Fruit fly (Drosophila melanogaster) whole organism, embryonic: ENCODE measurements around the gene ACXB.

Experiments
- Adf1 ChIP-seq: fragments of 200-800 bp; sonication (Bioruptor generic); IDR thresholded peaks from 2 replicates; pipeline ENCODE4 v1.3.6; 2022; ENCODE audit warnings: missing biosample characterization, missing genetic modification characterization
- CG10267 ChIP-seq: fragments of 200-800 bp; sonication (Bioruptor generic); optimal IDR thresholded peaks from 2 replicates; lab custom pipeline; 2018; ENCODE audit warnings: missing biosample characterization, mild to moderate bottlenecking, missing genetic modification characterization, moderate library complexity
- CG10321 ChIP-seq: fragments of 200-800 bp; sonication (Bioruptor generic); IDR thresholded peaks from 2 replicates; pipeline ENCODE4 v1.3.6; 2022; ENCODE audit warnings: missing biosample characterization, missing genetic modification characterization
- CG13624 ChIP-seq: fragments of 200-800 bp; sonication (Bioruptor generic); optimal IDR thresholded peaks from 2 replicates; lab custom pipeline; 2016; ENCODE audit warnings: missing biosample characterization, missing genetic modification characterization
- CG15011 ChIP-seq: fragments of 200-800 bp; sonication (Bioruptor generic); optimal IDR thresholded peaks from 3 replicates; lab custom pipeline; 2018; ENCODE audit warnings: missing biosample characterization, mild to moderate bottlenecking, missing genetic modification characterization
- CG1602 ChIP-seq: fragments of 200-800 bp; sonication (Bioruptor generic); optimal IDR thresholded peaks from 3 replicates; lab custom pipeline; 2016; ENCODE audit warnings: missing biosample characterization, missing genetic modification characterization
- CG17912 ChIP-seq: fragments of 200-800 bp; sonication (Bioruptor generic); optimal IDR thresholded peaks from 2 replicates; lab custom pipeline; 2018; ENCODE audit warnings: missing biosample characterization, mild to moderate bottlenecking, missing genetic modification characterization
- CG2120 ChIP-seq: fragments of 200-800 bp; sonication (Bioruptor generic); optimal IDR thresholded peaks from 3 replicates; lab custom pipeline; 2016; ENCODE audit warnings: missing biosample characterization, missing genetic modification characterization
- CG2678 ChIP-seq: fragments of 200-800 bp; sonication (Bioruptor generic); optimal IDR thresholded peaks from 3 replicates; lab custom pipeline; 2019; ENCODE audit warnings: missing biosample characterization, mild to moderate bottlenecking, missing genetic modification characterization, moderate library complexity
- CG30431 ChIP-seq: fragments of 200-800 bp; sonication (Bioruptor generic); optimal IDR thresholded peaks from 2 replicates; lab custom pipeline; 2017; ENCODE audit warnings: missing biosample characterization, missing genetic modification characterization
- CG31224 ChIP-seq: fragments of 200-800 bp; sonication (Bioruptor generic); IDR thresholded peaks from 2 replicates; pipeline ENCODE4 v1.3.6; 2022; ENCODE audit warnings: missing biosample characterization, missing genetic modification characterization
- CG32767 ChIP-seq: fragments of 200-800 bp; sonication (Bioruptor generic); IDR thresholded peaks from 2 replicates; pipeline ENCODE4 v1.3.6; 2022; ENCODE audit warnings: missing biosample characterization, missing genetic modification characterization
- CG32772 ChIP-seq: fragments of 200-800 bp; sonication (Bioruptor generic); IDR thresholded peaks from 2 replicates; pipeline ENCODE4 v1.3.6; 2022; ENCODE audit warnings: missing biosample characterization, missing genetic modification characterization
- CG4360 ChIP-seq: fragments of 200-800 bp; sonication (Bioruptor generic); IDR thresholded peaks from 2 replicates; pipeline ENCODE4 v1.3.6; 2022; ENCODE audit warnings: missing biosample characterization, missing genetic modification characterization
- CG43689 ChIP-seq: fragments of 200-800 bp; sonication (Bioruptor generic); IDR thresholded peaks from 2 replicates; pipeline ENCODE4 v1.3.6; 2022; ENCODE audit warnings: missing biosample characterization, missing genetic modification characterization
- CG7556 ChIP-seq: fragments of 200-800 bp; sonication (Bioruptor generic); optimal IDR thresholded peaks from 2 replicates; lab custom pipeline; 2017; ENCODE audit warnings: missing biosample characterization, mild to moderate bottlenecking, missing genetic modification characterization
- CG9215 ChIP-seq: fragments of 200-800 bp; sonication (Bioruptor generic); IDR thresholded peaks from 2 replicates; pipeline ENCODE4 v1.3.6; 2022; ENCODE audit warnings: missing biosample characterization, missing genetic modification characterization
- CG9437 ChIP-seq: fragments of 200-800 bp; sonication (Bioruptor generic); optimal IDR thresholded peaks from 2 replicates; lab custom pipeline; 2018; ENCODE audit warnings: missing biosample characterization, mild to moderate bottlenecking, missing genetic modification characterization
- D19A ChIP-seq: fragments of 200-800 bp; optimal IDR thresholded peaks from 3 replicates; lab custom pipeline; 2019; ENCODE audit warnings: missing biosample characterization, mild to moderate bottlenecking, missing genetic modification characterization, moderate library complexity
- Doc2 ChIP-seq: fragments of 200-800 bp; sonication (Bioruptor generic); IDR thresholded peaks from 2 replicates; pipeline ENCODE4 v1.3.6; 2022; ENCODE audit warnings: missing biosample characterization, missing genetic modification characterization
- Dref ChIP-seq: fragments of 200-800 bp; sonication (Bioruptor generic); IDR thresholded peaks from 2 replicates; pipeline ENCODE4 v1.3.6; 2022; ENCODE audit warnings: missing biosample characterization, missing genetic modification characterization
- Ets97D ChIP-seq: fragments of 200-800 bp; sonication (Bioruptor generic); optimal IDR thresholded peaks from 3 replicates; lab custom pipeline; 2016; ENCODE audit warnings: missing biosample characterization, missing genetic modification characterization
- Fer2 ChIP-seq: fragments of 200-800 bp; sonication (Bioruptor generic); optimal IDR thresholded peaks from 2 replicates; lab custom pipeline; 2018; ENCODE audit warnings: missing biosample characterization, mild to moderate bottlenecking, missing genetic modification characterization, moderate library complexity
- Hr3 ChIP-seq: fragments of 200-800 bp; sonication (Bioruptor generic); optimal IDR thresholded peaks from 3 replicates; lab custom pipeline; 2016; ENCODE audit warnings: missing biosample characterization, missing genetic modification characterization
- Kr ChIP-seq: fragments of 200-800 bp; sonication (Bioruptor generic); optimal IDR thresholded peaks from 2 replicates; lab custom pipeline; 2017; ENCODE audit warnings: missing biosample characterization, mild to moderate bottlenecking, missing genetic modification characterization
- Lim3 ChIP-seq: fragments of 200-800 bp; sonication (Bioruptor generic); IDR thresholded peaks from 2 replicates; pipeline ENCODE4 v1.3.6; 2022; ENCODE audit warnings: missing biosample characterization, missing genetic modification characterization
- Mad ChIP-seq: fragments of 200-800 bp; sonication (Bioruptor generic); optimal IDR thresholded peaks from 2 replicates; lab custom pipeline; 2016; ENCODE audit warnings: missing biosample characterization, missing genetic modification characterization
- Myb ChIP-seq: fragments of 200-800 bp; sonication (Bioruptor generic); optimal IDR thresholded peaks from 2 replicates; lab custom pipeline; 2016; ENCODE audit warnings: missing biosample characterization, missing genetic modification characterization
- NC2α ChIP-seq: fragments of 200-800 bp; sonication (Bioruptor generic); optimal IDR thresholded peaks from 2 replicates; lab custom pipeline; 2016; ENCODE audit warnings: missing biosample characterization, missing genetic modification characterization
- PHDP ChIP-seq: fragments of 200-800 bp; sonication (Bioruptor generic); optimal IDR thresholded peaks from 3 replicates; lab custom pipeline; 2018; ENCODE audit warnings: missing biosample characterization, mild to moderate bottlenecking, missing genetic modification characterization, moderate library complexity
- Ptx1 ChIP-seq: fragments of 200-800 bp; sonication (Bioruptor generic); IDR thresholded peaks from 2 replicates; pipeline ENCODE4 v1.3.6; 2022; ENCODE audit warnings: missing biosample characterization, missing genetic modification characterization
- Sox100B ChIP-seq: fragments of 200-800 bp; sonication (Bioruptor generic); optimal IDR thresholded peaks from 3 replicates; lab custom pipeline; 2018; ENCODE audit warnings: missing biosample characterization, mild to moderate bottlenecking, missing genetic modification characterization
- Xbp1 ChIP-seq: fragments of 200-800 bp; sonication (Bioruptor generic); optimal IDR thresholded peaks from 3 replicates; lab custom pipeline; 2016; ENCODE audit warnings: missing biosample characterization, mild to moderate bottlenecking, missing genetic modification characterization
- ac ChIP-seq: fragments of 200-800 bp; sonication (Bioruptor generic); optimal IDR thresholded peaks from 3 replicates; lab custom pipeline; 2017; ENCODE audit warnings: missing biosample characterization, mild to moderate bottlenecking, missing genetic modification characterization
- al ChIP-seq: fragments of 200-800 bp; sonication (Bioruptor generic); IDR thresholded peaks from 2 replicates; pipeline ENCODE4 v1.3.6; 2022; ENCODE audit warnings: missing biosample characterization, missing genetic modification characterization
- br ChIP-seq: fragments of >200 bp; optimal IDR thresholded peaks from 2 replicates; lab custom pipeline; 2017
- bsh ChIP-seq, 2 experiments: fragments of 200-800 bp; sonication (Bioruptor generic); optimal IDR thresholded peaks; 2 replicates each; lab custom pipeline; 2017 to 2018; ENCODE audit warnings: mild to moderate bottlenecking in 2 of 2, missing biosample characterization in 2 of 2, missing genetic modification characterization in 2 of 2, moderate library complexity in 1 of 2
- dan ChIP-seq: fragments of 200-800 bp; sonication (Bioruptor generic); IDR thresholded peaks from 2 replicates; pipeline ENCODE4 v1.3.6; 2022; ENCODE audit warnings: missing biosample characterization, missing genetic modification characterization
- dpn ChIP-seq, 2 experiments: fragments of 200-800 bp; sonication (Bioruptor generic); optimal IDR thresholded peaks; 3 replicates each; lab custom pipeline; 2016; ENCODE audit warnings: missing biosample characterization in 2 of 2, missing genetic modification characterization in 2 of 2
- en ChIP-seq: fragments of 200-800 bp; sonication (Bioruptor generic); optimal IDR thresholded peaks from 2 replicates; lab custom pipeline; 2016; ENCODE audit warnings: missing biosample characterization, missing genetic modification characterization
- eve ChIP-seq, 2 experiments: fragments of >200 bp; optimal IDR thresholded peaks; 2 replicates each; lab custom pipeline; 2017; ENCODE audit warnings: missing biosample characterization in 2 of 2, missing genetic modification characterization in 2 of 2
- fru ChIP-seq: fragments of >200 bp; optimal IDR thresholded peaks from 2 replicates; lab custom pipeline; 2017
- gsb-n ChIP-seq: fragments of 200-800 bp; sonication (Bioruptor generic); optimal IDR thresholded peaks from 3 replicates; lab custom pipeline; 2018; ENCODE audit warnings: missing biosample characterization, mild to moderate bottlenecking, missing genetic modification characterization
- lbe ChIP-seq: fragments of 200-800 bp; sonication (Bioruptor generic); optimal IDR thresholded peaks from 2 replicates; lab custom pipeline; 2016; ENCODE audit warnings: missing biosample characterization, mild to moderate bottlenecking, missing genetic modification characterization
- peb ChIP-seq: fragments of 200-800 bp; sonication (Bioruptor generic); IDR thresholded peaks from 2 replicates; pipeline ENCODE4 v1.3.6; 2022; ENCODE audit warnings: missing biosample characterization, missing genetic modification characterization
- pho ChIP-seq: fragments of 200-800 bp; sonication (Bioruptor generic); optimal IDR thresholded peaks from 2 replicates; lab custom pipeline; 2016; ENCODE audit warnings: missing biosample characterization, missing genetic modification characterization
- repo ChIP-seq: fragments of 200-800 bp; sonication (Bioruptor generic); optimal IDR thresholded peaks from 2 replicates; lab custom pipeline; 2016; ENCODE audit warnings: missing biosample characterization, missing genetic modification characterization
- sd ChIP-seq: fragments of 200-800 bp; sonication (Bioruptor generic); optimal IDR thresholded peaks from 3 replicates; lab custom pipeline; 2018; ENCODE audit warnings: missing biosample characterization, mild to moderate bottlenecking, missing genetic modification characterization, moderate library complexity
- sens-2 ChIP-seq: fragments of 200-800 bp; sonication (Bioruptor generic); IDR thresholded peaks from 2 replicates; pipeline ENCODE4 v1.3.6; 2022; ENCODE audit warnings: missing biosample characterization, missing genetic modification characterization
- sisA ChIP-seq: fragments of 200-800 bp; sonication (Bioruptor generic); IDR thresholded peaks from 2 replicates; pipeline ENCODE4 v1.3.6; 2022; ENCODE audit warnings: missing biosample characterization, missing genetic modification characterization
- slou ChIP-seq: fragments of 200-800 bp; sonication (Bioruptor generic); optimal IDR thresholded peaks from 3 replicates; lab custom pipeline; 2016; ENCODE audit warnings: missing biosample characterization, missing genetic modification characterization
- sob ChIP-seq: fragments of 200-800 bp; sonication (Bioruptor generic); IDR thresholded peaks from 2 replicates; pipeline ENCODE4 v1.3.6; 2022; ENCODE audit warnings: missing biosample characterization, missing genetic modification characterization
- sqz ChIP-seq: fragments of 200-800 bp; sonication (Bioruptor generic); optimal IDR thresholded peaks from 3 replicates; lab custom pipeline; 2018; ENCODE audit warnings: missing biosample characterization, mild to moderate bottlenecking, missing genetic modification characterization
- unpg ChIP-seq: fragments of 200-800 bp; sonication (Bioruptor generic); optimal IDR thresholded peaks from 3 replicates; lab custom pipeline; 2018; ENCODE audit warnings: missing biosample characterization, mild to moderate bottlenecking, missing genetic modification characterization, moderate library complexity
- yki ChIP-seq: fragments of >200 bp; optimal IDR thresholded peaks from 3 replicates; lab custom pipeline; 2018

The ACXB gene

dm6 chr2L:12867482-12867881 lies 49.1 kb upstream of the ACXB start (continued):
- TF ChIP-seq sob (GFP tag; lab: Robert Waterston, UW) = no peak
- no peak for TF ChIP-seq yki (lab: Kevin White, UChicago)
- TF ChIP-seq CG10267 = no peak
- no peak for TF ChIP-seq peb (GFP tag; lab: Robert Waterston, UW)
- TF ChIP-seq unpg (GFP tag; lab: Kevin White, UChicago) = peak; percentile 17
- peak; percentile 24 for TF ChIP-seq PHDP (tag; lab: Kevin White, UChicago)
- no peak for TF ChIP-seq repo
- TF ChIP-seq CG15011 = no peak
- no peak for TF ChIP-seq pho (GFP tag; lab: Kevin White, UChicago)
- no peak for TF ChIP-seq Ets97D (GFP tag; lab: Kevin White, UChicago)
- no peak for TF ChIP-seq Mad (GFP tag; lab: Kevin White, UChicago)
- peak; percentile 24 for TF ChIP-seq Sox100B (GFP tag; lab: Kevin White, UChicago)
- no peak for TF ChIP-seq sd
- TF ChIP-seq CG43689 (GFP tag; lab: Robert Waterston, UW) = no peak
- TF ChIP-seq CG30431 (GFP tag; lab: Kevin White, UChicago) = no peak
- no peak for TF ChIP-seq CG13624 (GFP tag; lab: Kevin White, UChicago)
- no peak for TF ChIP-seq CG2120 (GFP tag; lab: Kevin White, UChicago)
- TF ChIP-seq Hr3 (GFP tag; lab: Kevin White, UChicago) = peak; percentile 3
- TF ChIP-seq D19A (tag; lab: Kevin White, UChicago) = peak; percentile 15
- no peak for TF ChIP-seq Myb
- TF ChIP-seq CG9215 = no peak
- TF ChIP-seq lbe (GFP tag; lab: Kevin White, UChicago) = no peak
- TF ChIP-seq gsb-n (tag; lab: Kevin White, UChicago) = peak; percentile 5
- TF ChIP-seq Lim3 (GFP tag; lab: Robert Waterston, UW) = no peak
- TF ChIP-seq Xbp1 (GFP tag; lab: Kevin White, UChicago) = peak; percentile 25
- no peak for TF ChIP-seq sisA (GFP tag; lab: Robert Waterston, UW)
- no peak for TF ChIP-seq Fer2 (tag; lab: Kevin White, UChicago)
- no peak for TF ChIP-seq sens-2 (GFP tag; lab: Robert Waterston, UW)
- no peak for TF ChIP-seq Doc2 (GFP tag; lab: Robert Waterston, UW)
- TF ChIP-seq br (lab: Kevin White, UChicago) = no peak
- TF ChIP-seq Dref (GFP tag; lab: Robert Waterston, UW) = no peak
- no peak for TF ChIP-seq CG32767 (GFP tag; lab: Robert Waterston, UW)
- peak; percentile 50 for TF ChIP-seq CG2678 (tag; lab: Kevin White, UChicago)
- TF ChIP-seq Kr (GFP tag; lab: Kevin White, UChicago) = no peak
- no peak for TF ChIP-seq eve (GFP tag; optimal IDR thresholded peaks at IDR 0.05; lab: Kevin White, UChicago)
- TF ChIP-seq ac (GFP tag; lab: Kevin White, UChicago) = no peak
- no peak for TF ChIP-seq dan (GFP tag; lab: Robert Waterston, UW)
- no peak for TF ChIP-seq sqz (GFP tag; lab: Kevin White, UChicago)
- no peak for TF ChIP-seq NC2α (GFP tag; lab: Kevin White, UChicago)
- TF ChIP-seq fru (lab: Kevin White, UChicago) = no peak
- TF ChIP-seq al (GFP tag; lab: Robert Waterston, UW) = no peak
- no peak for TF ChIP-seq CG9437
- peak; percentile 9 for TF ChIP-seq slou (GFP tag; lab: Kevin White, UChicago)
- TF ChIP-seq CG1602 = no peak
- TF ChIP-seq CG4360 (GFP tag; lab: Robert Waterston, UW) = no peak
- TF ChIP-seq en (GFP tag; lab: Kevin White, UChicago) = no peak
- TF ChIP-seq dpn (GFP tag; optimal IDR thresholded peaks at IDR 0.05; lab: Kevin White, UChicago) = no peak
- TF ChIP-seq CG32772 (GFP tag; lab: Robert Waterston, UW) = no peak
- no peak for TF ChIP-seq CG17912 (GFP tag; lab: Kevin White, UChicago)
- TF ChIP-seq Adf1 (GFP tag; lab: Robert Waterston, UW) = no peak
- TF ChIP-seq CG7556 = peak; percentile 49
- TF ChIP-seq CG10321 = no peak
- no peak for TF ChIP-seq CG31224 (GFP tag; lab: Robert Waterston, UW)
- peak in 1 of 2 experiments; percentile 49 for TF ChIP-seq bsh (GFP tag; optimal IDR thresholded peaks at IDR 0.05; lab: Kevin White, UChicago)
- no peak for TF ChIP-seq Ptx1 (GFP tag; lab: Robert Waterston, UW)
